Worm (Caenorhabditis elegans) whole organism, young adult: ENCODE data around the gene smap-1.

Source experiments
- B0336.3 ChIP-seq: fragments of 200-800 bp; sonication (Bioruptor generic); IDR thresholded peaks from 2 replicates; pipeline ENCODE4 v1.3.6; 2022; ENCODE audit warnings: missing genetic modification characterization, missing compliant biosample characterization
- C06A6.2 ChIP-seq: fragments of 200-800 bp; sonication (Bioruptor generic); conservative IDR thresholded peaks from 2 replicates; pipeline ENCODE4 v1.3.6; 2022; ENCODE audit warnings: missing genetic modification characterization, missing compliant biosample characterization
- D2030.7 ChIP-seq: fragments of 200-800 bp; sonication (Bioruptor generic); IDR thresholded peaks from 2 replicates; pipeline ENCODE4 v1.3.6; 2022; ENCODE audit warnings: missing genetic modification reagents, missing genetic modification characterization, missing compliant biosample characterization
- F22D6.2 ChIP-seq: sonication (generic microtip); optimal IDR thresholded peaks from 2 replicates; lab custom pipeline; 2016; ENCODE audit warnings: mild to moderate bottlenecking, missing genetic modification characterization, missing compliant biosample characterization
- F33H1.4 ChIP-seq: fragments of 200-800 bp; sonication (Bioruptor generic); IDR thresholded peaks from 2 replicates; pipeline ENCODE4 v1.3.6; 2022; ENCODE audit warnings: missing genetic modification reagents, missing genetic modification characterization, missing compliant biosample characterization
- F37B4.10 ChIP-seq: fragments of 200-800 bp; sonication (Bioruptor generic); IDR thresholded peaks from 2 replicates; pipeline ENCODE4 v1.3.6; 2022; ENCODE audit warnings: missing genetic modification characterization, missing compliant biosample characterization
- F39B2.1 ChIP-seq: fragments of 200-800 bp; sonication (Bioruptor generic); IDR thresholded peaks from 2 replicates; pipeline ENCODE4 v1.3.6; 2022; ENCODE audit warnings: missing genetic modification reagents, missing genetic modification characterization, missing compliant biosample characterization
- F49E8.2 ChIP-seq: sonication (generic microtip); optimal IDR thresholded peaks from 3 replicates; lab custom pipeline; 2017; ENCODE audit warnings: missing genetic modification characterization, mild to moderate bottlenecking, missing compliant biosample characterization, antibody characterized with exemption, moderate library complexity; ENCODE audit not compliant: insufficient read depth
- F57C9.4 ChIP-seq: sonication (generic microtip); optimal IDR thresholded peaks from 2 replicates; lab custom pipeline; 2017; ENCODE audit warnings: mild to moderate bottlenecking, missing genetic modification characterization, missing compliant biosample characterization
- aptf-2 ChIP-seq: fragments of 200-800 bp; sonication (Bioruptor generic); conservative IDR thresholded peaks from 2 replicates; pipeline ENCODE4 v1.3.6; 2022; ENCODE audit warnings: missing genetic modification reagents, missing genetic modification characterization, missing compliant biosample characterization
- athp-1 ChIP-seq: sonication (generic microtip); optimal IDR thresholded peaks from 2 replicates; lab custom pipeline; 2017; ENCODE audit warnings: mild to moderate bottlenecking, missing genetic modification characterization, missing compliant biosample characterization
- attf-5 ChIP-seq: fragments of 200-800 bp; sonication (Bioruptor generic); optimal IDR thresholded peaks from 2 replicates; lab custom pipeline; 2018; ENCODE audit warnings: mild to moderate bottlenecking, missing genetic modification characterization, missing compliant biosample characterization
- cebp-1 ChIP-seq, 2 experiments: fragments of 200-800 bp in 1 of 2; sonication (Bioruptor generic) in 1 of 2; sonication (generic microtip) in 1 of 2; IDR thresholded peaks in 1 of 2; optimal IDR thresholded peaks in 1 of 2; 2 replicates each; pipeline versions ENCODE4 v1.3.6 to Lab custom; 2017 to 2022; ENCODE audit warnings: missing compliant biosample characterization in 2 of 2, missing genetic modification characterization in 2 of 2, mild to moderate bottlenecking in 1 of 2, missing genetic modification reagents in 1 of 2, moderate library complexity in 1 of 2
- ceh-100 ChIP-seq: fragments of 200-800 bp; sonication (Bioruptor generic); IDR thresholded peaks from 2 replicates; pipeline ENCODE4 v1.3.6; 2022; ENCODE audit warnings: missing genetic modification reagents, missing genetic modification characterization, missing compliant biosample characterization
- ceh-27 ChIP-seq: fragments of 200-800 bp; sonication (Bioruptor generic); optimal IDR thresholded peaks from 2 replicates; lab custom pipeline; 2018; ENCODE audit warnings: mild to moderate bottlenecking, missing genetic modification characterization, moderate library complexity, missing compliant biosample characterization
- ceh-79 ChIP-seq: sonication (generic microtip); optimal IDR thresholded peaks from 2 replicates; lab custom pipeline; 2017; ENCODE audit warnings: mild to moderate bottlenecking, missing genetic modification characterization, missing compliant biosample characterization
- dpff-1 ChIP-seq: sonication (generic microtip); optimal IDR thresholded peaks from 2 replicates; lab custom pipeline; 2017; ENCODE audit warnings: mild to moderate bottlenecking, missing genetic modification characterization, missing compliant biosample characterization
- efl-1 ChIP-seq: fragments of 150-350 bp; optimal IDR thresholded peaks from 2 replicates; lab custom pipeline; 2014; ENCODE audit warnings: missing biosample characterization, missing genetic modification reagents, missing genetic modification characterization
- him-1 ChIP-seq: sonication (generic microtip); optimal IDR thresholded peaks from 2 replicates; lab custom pipeline; 2016; ENCODE audit warnings: missing genotype, missing genetic modification reagents, missing genetic modification characterization, missing compliant biosample characterization
- hlh-26 ChIP-seq: fragments of 200-800 bp; sonication (Bioruptor generic); conservative IDR thresholded peaks from 2 replicates; pipeline ENCODE4 v1.3.6; 2022; ENCODE audit warnings: missing genetic modification reagents, missing genetic modification characterization, missing compliant biosample characterization
- hmg-1.2 ChIP-seq: fragments of 200-800 bp; sonication (Bioruptor generic); IDR thresholded peaks from 2 replicates; pipeline ENCODE4 v1.3.6; 2022; ENCODE audit warnings: missing genetic modification reagents, missing genetic modification characterization, missing compliant biosample characterization
- lag-1 ChIP-seq: fragments of 200-800 bp; sonication (Bioruptor generic); IDR thresholded peaks from 2 replicates; pipeline ENCODE4 v1.3.6; 2022; ENCODE audit warnings: missing genetic modification reagents, missing genetic modification characterization, missing compliant biosample characterization
- let-607 ChIP-seq, 2 experiments: fragments of 200-800 bp in 1 of 2; sonication (Bioruptor generic) in 1 of 2; sonication (generic microtip) in 1 of 2; optimal IDR thresholded peaks; 2 replicates each; lab custom pipeline; 2016 to 2018; ENCODE audit warnings: mild to moderate bottlenecking in 2 of 2, missing compliant biosample characterization in 2 of 2, missing genetic modification characterization in 2 of 2, moderate library complexity in 2 of 2, missing genotype in 1 of 2
- lin-35 ChIP-seq, 3 experiments: fragments of 150-350 bp in 2 of 3; sonication (generic microtip) in 1 of 3; optimal IDR thresholded peaks; 2 replicates each; lab custom pipeline; 2014 to 2018; ENCODE audit warnings: missing biosample characterization in 3 of 3, missing genetic modification characterization in 3 of 3, missing genetic modification reagents in 3 of 3
- lir-1 ChIP-seq: fragments of 200-800 bp; sonication (Bioruptor generic); conservative IDR thresholded peaks from 2 replicates; pipeline ENCODE4 v1.3.6; 2022; ENCODE audit warnings: missing genetic modification reagents, missing genetic modification characterization, missing compliant biosample characterization
- lsl-1 ChIP-seq: fragments of 200-800 bp; sonication (Bioruptor generic); optimal IDR thresholded peaks from 2 replicates; lab custom pipeline; 2018; ENCODE audit warnings: mild to moderate bottlenecking, missing genetic modification characterization, moderate library complexity, missing compliant biosample characterization
- madf-3 ChIP-seq: fragments of 200-800 bp; sonication (Bioruptor generic); IDR thresholded peaks from 2 replicates; pipeline ENCODE4 v1.3.6; 2022; ENCODE audit warnings: missing genetic modification reagents, missing genetic modification characterization, missing compliant biosample characterization
- madf-6 ChIP-seq: fragments of 200-800 bp; sonication (Bioruptor generic); IDR thresholded peaks from 2 replicates; pipeline ENCODE4 v1.3.6; 2022; ENCODE audit warnings: missing genetic modification reagents, missing genetic modification characterization, missing compliant biosample characterization
- madf-8 ChIP-seq: fragments of 200-800 bp; sonication (Bioruptor generic); conservative IDR thresholded peaks from 2 replicates; pipeline ENCODE4 v1.3.6; 2022; ENCODE audit warnings: missing genetic modification reagents, missing genetic modification characterization, missing compliant biosample characterization
- mcd-1 ChIP-seq: fragments of 200-800 bp; sonication (Bioruptor generic); IDR thresholded peaks from 2 replicates; pipeline ENCODE4 v1.3.6; 2022; ENCODE audit warnings: missing genetic modification reagents, missing genetic modification characterization, missing compliant biosample characterization
- mes-4 ChIP-seq: sonication (generic microtip); optimal IDR thresholded peaks from 2 replicates; lab custom pipeline; 2016; ENCODE audit warnings: missing genotype, missing genetic modification characterization, missing compliant biosample characterization
- nfya-1 ChIP-seq: sonication (generic microtip); optimal IDR thresholded peaks from 2 replicates; lab custom pipeline; 2017; ENCODE audit warnings: antibody characterized with exemption, missing compliant biosample characterization, missing genetic modification characterization, borderline replicate concordance; ENCODE audit not compliant: insufficient read depth
- nfyb-1 ChIP-seq: fragments of 200-800 bp; sonication (Bioruptor generic); IDR thresholded peaks from 2 replicates; pipeline ENCODE4 v1.3.6; 2022; ENCODE audit warnings: missing genetic modification reagents, missing genetic modification characterization, missing compliant biosample characterization
- nhr-90 ChIP-seq: sonication (generic microtip); optimal IDR thresholded peaks from 2 replicates; lab custom pipeline; 2016; ENCODE audit warnings: missing genotype, mild to moderate bottlenecking, missing genetic modification characterization, missing compliant biosample characterization
- rec-8 ChIP-seq, 2 experiments: sonication (generic microtip); optimal IDR thresholded peaks; 2 replicates each; lab custom pipeline; 2016; ENCODE audit warnings: mild to moderate bottlenecking in 2 of 2, missing genetic modification characterization in 2 of 2, missing genetic modification reagents in 2 of 2, missing genotype in 2 of 2, missing biosample characterization in 1 of 2, missing compliant biosample characterization in 1 of 2, moderate library complexity in 1 of 2
- repo-1 ChIP-seq: sonication (generic microtip); optimal IDR thresholded peaks from 2 replicates; lab custom pipeline; 2017; ENCODE audit warnings: mild to moderate bottlenecking, missing genetic modification characterization, missing compliant biosample characterization
- rpc-1 ChIP-seq, 2 experiments: fragments of 150-350 bp in 1 of 2; sonication (generic microtip) in 1 of 2; optimal IDR thresholded peaks; 2 replicates each; lab custom pipeline; 2014 to 2018; ENCODE audit warnings: missing biosample characterization in 1 of 2, missing genetic modification characterization in 1 of 2, missing genetic modification reagents in 1 of 2, missing genotype in 1 of 2
- snpc-4 ChIP-seq, 5 experiments: fragments of 150-350 bp in 1 of 5; sonication (generic microtip) in 4 of 5; optimal IDR thresholded peaks; 2 replicates each; lab custom pipeline; 2014 to 2018; ENCODE audit warnings: missing genetic modification characterization in 5 of 5, missing biosample characterization in 3 of 5, antibody characterized with exemption in 2 of 5, mild to moderate bottlenecking in 2 of 5, missing compliant biosample characterization in 2 of 5, missing genotype in 2 of 5, moderate library complexity in 2 of 5, missing genetic modification reagents in 1 of 5
- tbp1 ChIP-seq: fragments of 200-800 bp; sonication (Bioruptor generic); optimal IDR thresholded peaks from 2 replicates; lab custom pipeline; 2018; ENCODE audit warnings: mild to moderate bottlenecking, missing genetic modification characterization, missing compliant biosample characterization
- xnd-1 ChIP-seq: sonication (generic microtip); optimal IDR thresholded peaks from 2 replicates; lab custom pipeline; 2016; ENCODE audit warnings: missing genotype, missing genetic modification reagents, missing genetic modification characterization, missing compliant biosample characterization
- ztf-25 ChIP-seq: fragments of 200-800 bp; sonication (Bioruptor generic); IDR thresholded peaks from 2 replicates; pipeline ENCODE4 v1.3.6; 2022; ENCODE audit warnings: missing genetic modification reagents, missing genetic modification characterization, missing compliant biosample characterization
- ztf-6 ChIP-seq: fragments of 200-800 bp; sonication (Bioruptor generic); IDR thresholded peaks from 2 replicates; pipeline ENCODE4 v1.3.6; 2022; ENCODE audit warnings: missing genetic modification reagents, missing genetic modification characterization, missing compliant biosample characterization

The smap-1 gene

DNA sequence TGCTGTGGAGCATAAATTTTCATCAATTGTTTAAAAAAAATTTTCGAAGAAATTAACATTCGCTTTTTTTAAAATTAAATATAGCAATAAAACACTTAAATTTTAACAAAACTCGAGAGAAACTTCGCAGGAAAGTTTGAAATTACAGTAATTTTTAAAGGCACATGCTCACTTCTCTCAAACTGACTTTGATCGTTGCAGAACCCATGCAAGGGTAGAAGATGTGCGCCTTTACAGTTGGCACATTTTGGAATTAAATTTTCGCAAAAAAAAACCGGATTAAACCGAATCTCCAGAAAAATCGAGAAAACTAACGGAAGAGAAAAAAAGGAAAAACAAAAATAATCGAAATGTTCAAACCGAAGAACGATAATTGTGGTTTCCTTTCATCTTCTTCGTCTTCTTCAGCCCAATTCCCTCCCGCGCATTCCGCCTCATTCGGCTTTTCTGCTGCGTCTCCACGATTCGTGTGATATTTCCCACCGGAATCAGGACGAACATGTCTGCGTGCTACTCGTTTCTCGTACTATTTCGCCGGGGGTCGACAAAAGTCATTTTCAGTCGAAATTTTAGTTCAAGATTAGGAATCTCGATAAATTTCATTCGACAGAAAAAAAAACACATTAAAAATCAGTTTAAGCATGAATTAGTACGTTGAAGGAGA, 3.1 kb downstream of the smap-1 start:
- TF ChIP-seq cebp-1 (GFP tag; IDR thresholded peaks at IDR 0.05; lab: Robert Waterston, UW) (no peak), cebp-1 (tag; optimal IDR thresholded peaks at IDR 0.05; lab: Kevin White, UChicago) (no peak), F37B4.10 (GFP tag; lab: Robert Waterston, UW) (no peak), lir-1 (GFP tag; lab: Robert Waterston, UW) (0 out of 2 replicates have a peak, but pooled peaks have one; percentile 28), F22D6.2 (tag; lab: Kevin White, UChicago) (no peak), B0336.3 (GFP tag; lab: Robert Waterston, UW) (peak; percentile 25; the same call in 1 of the 2 replicates), rpc-1 (optimal IDR thresholded peaks at IDR 0.05; lab: Kevin White, UChicago) (no peak), rpc-1 (tag; optimal IDR thresholded peaks at IDR 0.05; lab: Kevin White, UChicago) (no peak), mcd-1 (GFP tag; lab: Robert Waterston, UW) (peak; percentile 35; the same call in 1 of the 2 replicates), F33H1.4 (GFP tag; lab: Robert Waterston, UW) (peak; percentile 60), ceh-100 (GFP tag; lab: Robert Waterston, UW) (no peak), F49E8.2 (tag; lab: Kevin White, UChicago) (no peak), dpff-1 (tag; lab: Kevin White, UChicago) (no peak), mes-4 (tag; lab: Kevin White, UChicago) (no peak), madf-6 (GFP tag; lab: Robert Waterston, UW) (0 out of 2 replicates have a peak, but pooled peaks have one; percentile 38), attf-5 (GFP tag; lab: Kevin White, UChicago) (no peak), lag-1 (no peak), nfyb-1 (0 out of 2 replicates have a peak, but pooled peaks have one; percentile 10), tbp1 (GFP tag; lab: Kevin White, UChicago) (no peak), ceh-79 (tag; lab: Kevin White, UChicago) (no peak), F39B2.1 (GFP tag; lab: Robert Waterston, UW) (no peak), ceh-27 (GFP tag; lab: Kevin White, UChicago) (no peak), rec-8 (tag; optimal IDR thresholded peaks at IDR 0.05; lab: Kevin White, UChicago) (no peak), F57C9.4 (no peak), hlh-26 (no peak), efl-1 (no peak), ztf-25 (GFP tag; lab: Robert Waterston, UW) (no peak), him-1 (tag; lab: Kevin White, UChicago) (peak; percentile 37), madf-8 (GFP tag; lab: Robert Waterston, UW) (peak; percentile 19; the same call in 1 of the 2 replicates), nhr-90 (no peak), let-607 (tag; optimal IDR thresholded peaks at IDR 0.05; lab: Kevin White, UChicago) (no peak), madf-3 (no peak), repo-1 (peak; percentile 10), xnd-1 (tag; lab: Kevin White, UChicago) (peak; percentile 9), nfya-1 (tag; lab: Kevin White, UChicago) (no peak), aptf-2 (GFP tag; lab: Robert Waterston, UW) (0 out of 2 replicates have a peak, but pooled peaks have one; percentile 6), snpc-4 (GFP tag; optimal IDR thresholded peaks at IDR 0.05; lab: Kevin White, UChicago) (no peak), snpc-4 (tag; optimal IDR thresholded peaks at IDR 0.05; lab: Kevin White, UChicago) (no peak), lsl-1 (peak; percentile 74), lin-35 (GFP tag; optimal IDR thresholded peaks at IDR 0.05; lab: Kevin White, UChicago) (no peak), ztf-6 (GFP tag; lab: Robert Waterston, UW) (no peak), hmg-1.2 (GFP tag; lab: Robert Waterston, UW) (peak; percentile 92), D2030.7 (GFP tag; lab: Robert Waterston, UW) (no peak), athp-1 (tag; lab: Kevin White, UChicago) (peak; percentile 11), C06A6.2 (GFP tag; lab: Robert Waterston, UW) (no peak)
